Worm (Caenorhabditis elegans) whole organism, mixed stage, embryonic: ENCODE measurements around the gene Y51A2B.9.

Source experiments
- M03D4.4 ChIP-seq: sonication (generic microtip); optimal IDR thresholded peaks from 2 replicates; lab custom pipeline; 2017; ENCODE audit warnings: mild to moderate bottlenecking, missing genetic modification characterization, missing compliant biosample characterization
- bed-3 ChIP-seq: fragments of 200-800 bp; sonication (Bioruptor generic); optimal IDR thresholded peaks from 3 replicates; lab custom pipeline; 2018; ENCODE audit warnings: mild to moderate bottlenecking, missing genetic modification characterization, moderate library complexity, missing compliant biosample characterization
- blmp-1 ChIP-seq: fragments of 150-350 bp; optimal IDR thresholded peaks from 2 replicates; lab custom pipeline; 2014; ENCODE audit warnings: missing biosample characterization, missing genetic modification characterization
- ceh-43 ChIP-seq: fragments of 200-800 bp; sonication (Bioruptor generic); optimal IDR thresholded peaks from 2 replicates; lab custom pipeline; 2018; ENCODE audit warnings: mild to moderate bottlenecking, missing genetic modification characterization, moderate library complexity, missing compliant biosample characterization
- ceh-83 ChIP-seq: fragments of 200-800 bp; sonication (Bioruptor generic); optimal IDR thresholded peaks from 2 replicates; lab custom pipeline; 2018; ENCODE audit warnings: mild to moderate bottlenecking, missing genetic modification characterization, missing compliant biosample characterization
- ces-1 ChIP-seq: fragments of 150-350 bp; optimal IDR thresholded peaks from 2 replicates; lab custom pipeline; 2014; ENCODE audit warnings: missing biosample characterization, missing genetic modification reagents, missing genetic modification characterization
- cnd-1 ChIP-seq: fragments of 200-800 bp; sonication (Bioruptor generic); optimal IDR thresholded peaks from 2 replicates; lab custom pipeline; 2018; ENCODE audit warnings: mild to moderate bottlenecking, missing genetic modification characterization, missing compliant biosample characterization
- drap-1 ChIP-seq: fragments of 200-800 bp; sonication (Bioruptor generic); optimal IDR thresholded peaks from 3 replicates; lab custom pipeline; 2018; ENCODE audit warnings: mild to moderate bottlenecking, missing genetic modification characterization, missing compliant biosample characterization
- elt-3 ChIP-seq: fragments of 150-350 bp; optimal IDR thresholded peaks from 2 replicates; lab custom pipeline; 2014; ENCODE audit warnings: missing biosample characterization, missing genetic modification characterization
- flh-1 ChIP-seq: fragments of 200-800 bp; sonication (Bioruptor generic); optimal IDR thresholded peaks from 2 replicates; lab custom pipeline; 2018; ENCODE audit warnings: mild to moderate bottlenecking, missing genetic modification characterization, moderate library complexity, missing compliant biosample characterization
- ham-2 ChIP-seq: fragments of 200-800 bp; sonication (Bioruptor generic); optimal IDR thresholded peaks from 2 replicates; lab custom pipeline; 2018; ENCODE audit warnings: mild to moderate bottlenecking, missing genetic modification characterization, missing compliant biosample characterization
- hlh-1 ChIP-seq: fragments of 150-350 bp; optimal IDR thresholded peaks from 2 replicates; lab custom pipeline; 2014; ENCODE audit warnings: missing biosample characterization, missing genetic modification reagents, missing genetic modification characterization
- lin-13 ChIP-seq: fragments of 150-350 bp; optimal IDR thresholded peaks from 2 replicates; lab custom pipeline; 2014; ENCODE audit warnings: missing biosample characterization, missing genetic modification characterization
- lin-32 ChIP-seq: fragments of 200-800 bp; sonication (Bioruptor generic); optimal IDR thresholded peaks from 2 replicates; lab custom pipeline; 2018; ENCODE audit warnings: mild to moderate bottlenecking, missing genetic modification characterization, missing compliant biosample characterization
- lsy-2 ChIP-seq: fragments of 150-350 bp; optimal IDR thresholded peaks from 2 replicates; lab custom pipeline; 2014; ENCODE audit warnings: missing biosample characterization, missing genetic modification characterization
- mab-5 ChIP-seq: fragments of 150-350 bp; optimal IDR thresholded peaks from 2 replicates; lab custom pipeline; 2014; ENCODE audit warnings: missing biosample characterization, missing genetic modification characterization
- mep-1 ChIP-seq: fragments of 150-350 bp; optimal IDR thresholded peaks from 2 replicates; lab custom pipeline; 2017; ENCODE audit warnings: missing biosample characterization, missing genetic modification reagents, missing genetic modification characterization, inconsistent platforms
- mls-2 ChIP-seq: sonication (generic microtip); optimal IDR thresholded peaks from 2 replicates; lab custom pipeline; 2016; ENCODE audit warnings: mild to moderate bottlenecking, missing genetic modification characterization, moderate library complexity, missing compliant biosample characterization
- nhr-12 ChIP-seq: fragments of 150-350 bp; optimal IDR thresholded peaks from 2 replicates; lab custom pipeline; 2014; ENCODE audit warnings: missing biosample characterization, missing genetic modification characterization
- nhr-2 ChIP-seq: fragments of 150-350 bp; optimal IDR thresholded peaks from 2 replicates; lab custom pipeline; 2014; ENCODE audit warnings: missing biosample characterization, missing genetic modification characterization
- nhr-237 ChIP-seq: fragments of 150-350 bp; optimal IDR thresholded peaks from 2 replicates; lab custom pipeline; 2014; ENCODE audit warnings: missing biosample characterization, missing genetic modification characterization
- nhr-28 ChIP-seq: fragments of 150-350 bp; optimal IDR thresholded peaks from 2 replicates; lab custom pipeline; 2014; ENCODE audit warnings: missing biosample characterization, missing genetic modification characterization
- pha-4 ChIP-seq: fragments of 150-350 bp; optimal IDR thresholded peaks from 2 replicates; lab custom pipeline; 2018; ENCODE audit warnings: missing biosample characterization, missing genetic modification reagents, missing genetic modification characterization
- sem-2 ChIP-seq: fragments of 200-800 bp; sonication (Bioruptor generic); optimal IDR thresholded peaks from 2 replicates; lab custom pipeline; 2018; ENCODE audit warnings: mild to moderate bottlenecking, missing genetic modification characterization, missing compliant biosample characterization
- snpc-4 ChIP-seq: fragments of 150-350 bp; optimal IDR thresholded peaks from 2 replicates; lab custom pipeline; 2014; ENCODE audit warnings: missing biosample characterization, missing genetic modification characterization
- sptf-1 ChIP-seq: sonication (generic microtip); optimal IDR thresholded peaks from 2 replicates; lab custom pipeline; 2017; ENCODE audit warnings: mild to moderate bottlenecking, missing genetic modification characterization, moderate library complexity, missing compliant biosample characterization
- tbx-8 ChIP-seq: fragments of 200-800 bp; sonication (Bioruptor generic); optimal IDR thresholded peaks from 2 replicates; lab custom pipeline; 2018; ENCODE audit warnings: mild to moderate bottlenecking, missing genetic modification characterization, moderate library complexity, missing compliant biosample characterization
- unc-120 ChIP-seq: sonication (generic microtip); optimal IDR thresholded peaks from 2 replicates; lab custom pipeline; 2017; ENCODE audit warnings: missing genetic modification characterization, missing compliant biosample characterization; ENCODE audit not compliant: poor library complexity, severe bottlenecking
- unc-39 ChIP-seq: fragments of 150-350 bp; optimal IDR thresholded peaks from 2 replicates; lab custom pipeline; 2014; ENCODE audit warnings: missing biosample characterization, missing genetic modification characterization
- unc-62 ChIP-seq: fragments of 150-350 bp; optimal IDR thresholded peaks from 2 replicates; lab custom pipeline; 2014; ENCODE audit warnings: missing biosample characterization, missing genetic modification reagents, missing genetic modification characterization
- zip-8 ChIP-seq: fragments of 150-350 bp; optimal IDR thresholded peaks from 2 replicates; lab custom pipeline; 2014; ENCODE audit warnings: missing biosample characterization, missing genetic modification characterization
- ztf-11 ChIP-seq: fragments of 150-350 bp; optimal IDR thresholded peaks from 2 replicates; lab custom pipeline; 2014; ENCODE audit warnings: missing biosample characterization, missing genetic modification characterization

Y51A2B.9 gene

ce11 chrV:18426280-18426679, 30.7 kb upstream of the Y51A2B.9 start, which contains the start of gene srw-83:
Gene srw-83, plus strand, starts transcription at chrV:18426580.
- TF ChIP-seq ces-1 (GFP tag; lab: Kevin White, UChicago) (no peak), sptf-1 (tag; lab: Kevin White, UChicago) (no peak), mep-1 (no peak), ceh-83 (GFP tag; lab: Kevin White, UChicago) (no peak), lin-13 (no peak), mls-2 (no peak), nhr-2 (tag; lab: Kevin White, UChicago) (no peak), M03D4.4 (no peak), flh-1 (no peak), unc-39 (tag; lab: Kevin White, UChicago) (no peak), sem-2 (GFP tag; lab: Kevin White, UChicago) (no peak), unc-120 (tag; lab: Kevin White, UChicago) (no peak), tbx-8 (GFP tag; lab: Kevin White, UChicago) (no peak), mab-5 (tag; lab: Kevin White, UChicago) (no peak), lin-32 (GFP tag; lab: Kevin White, UChicago) (no peak), snpc-4 (tag; lab: Kevin White, UChicago) (no peak), blmp-1 (tag; lab: Kevin White, UChicago) (no peak), hlh-1 (tag; lab: Kevin White, UChicago) (no peak), zip-8 (tag; lab: Kevin White, UChicago) (no peak)

- TF ChIP-seq mep-1 (no peak), snpc-4 (tag; lab: Kevin White, UChicago) (no peak), nhr-12 (tag; lab: Kevin White, UChicago) (no peak), mls-2 (no peak), cnd-1 (tag; lab: Kevin White, UChicago) (no peak), bed-3 (no peak), ham-2 (no peak)
Observed at ce11 chrV:18425544-18425943, 30.0 kb upstream of the Y51A2B.9 start, which contains the start of gene ZK262.19. Gene ZK262.19, minus strand, starts transcription at chrV:18425644.

ce11 chrV:18424471-18424870, 28.9 kb upstream of the Y51A2B.9 start, which contains the start of gene ZK262.4:
Gene ZK262.4, minus strand, starts transcription at chrV:18424571.
- TF ChIP-seq nhr-12 (tag; lab: Kevin White, UChicago) (no peak), hlh-1 (tag; lab: Kevin White, UChicago) (no peak)
- TF ChIP-seq, all 35 proteins: peak for 0

ce11 chrV:18420797-18421196, 25.2 kb upstream of the Y51A2B.9 start, which contains the start of gene srj-26:
Gene srj-26, plus strand, starts transcription at chrV:18421097.
- no peak for TF ChIP-seq M03D4.4
- no peak for TF ChIP-seq snpc-4 (tag; lab: Kevin White, UChicago)
- TF ChIP-seq drap-1, result no peak
- TF ChIP-seq ham-2, result no peak
- TF ChIP-seq, all 35 proteins: peak for 0

- TF ChIP-seq lsy-2 (no peak), sem-2 (GFP tag; lab: Kevin White, UChicago) (no peak), bed-3 (no peak), unc-39 (tag; lab: Kevin White, UChicago) (no peak), snpc-4 (tag; lab: Kevin White, UChicago) (no peak), ceh-83 (GFP tag; lab: Kevin White, UChicago) (no peak), mep-1 (no peak), mls-2 (no peak), lin-13 (no peak), nhr-12 (tag; lab: Kevin White, UChicago) (no peak), blmp-1 (tag; lab: Kevin White, UChicago) (no peak), drap-1 (no peak), ham-2 (no peak), ces-1 (GFP tag; lab: Kevin White, UChicago) (no peak)
Observed at ce11 chrV:18414051-18414450, 18.5 kb upstream of the Y51A2B.9 start, which contains the start of gene txt-8. Gene txt-8, plus strand, starts transcription at chrV:18414351.

ce11 chrV:18412887-18413286, 17.3 kb upstream of the Y51A2B.9 start, which contains the start of gene ZK262.2:
Gene ZK262.2, minus strand, starts transcription at chrV:18412987.
- TF ChIP-seq zip-8 (tag; lab: Kevin White, UChicago) (no peak), M03D4.4 (no peak), lsy-2 (no peak), nhr-237 (tag; lab: Kevin White, UChicago) (no peak), drap-1 (no peak), pha-4 (tag; lab: Kevin White, UChicago) (no peak), blmp-1 (tag; lab: Kevin White, UChicago) (no peak), elt-3 (tag; lab: Kevin White, UChicago) (no peak), nhr-12 (tag; lab: Kevin White, UChicago) (no peak), unc-62 (GFP tag; lab: Kevin White, UChicago) (no peak), ztf-11 (no peak), ces-1 (GFP tag; lab: Kevin White, UChicago) (no peak), lin-13 (no peak), nhr-2 (tag; lab: Kevin White, UChicago) (no peak), ceh-43 (GFP tag; lab: Kevin White, UChicago) (no peak), unc-39 (tag; lab: Kevin White, UChicago) (no peak), nhr-28 (no peak), ceh-83 (GFP tag; lab: Kevin White, UChicago) (no peak), cnd-1 (tag; lab: Kevin White, UChicago) (no peak), tbx-8 (GFP tag; lab: Kevin White, UChicago) (no peak)
- TF ChIP-seq, all 35 proteins: peak for 0
